Fruit fly (Drosophila melanogaster) Kc167 (cell line): ENCODE results near the gene H.

Experiments
- h ChIP-seq: fragments of >200 bp; optimal IDR thresholded peaks from 3 replicates; lab custom pipeline; 2018; ENCODE audit warnings: missing external identifiers
- psq ChIP-seq: fragments of >200 bp; optimal IDR thresholded peaks from 2 replicates; lab custom pipeline; 2017; ENCODE audit warnings: missing external identifiers
- ttk ChIP-seq: sonication (Bioruptor generic); optimal IDR thresholded peaks from 2 replicates; lab custom pipeline; 2017; ENCODE audit warnings: missing external identifiers

- TF ChIP-seq h (lab: Kevin White, UChicago) (no peak), ttk (lab: Kevin White, UChicago) (no peak), psq (lab: Kevin White, UChicago) (no peak)
Observed at dm6 chr3R:20618947-20619346, 2.8 kb upstream of the H start.
